Worm (Caenorhabditis elegans) whole organism, L1 larva: ENCODE data around the gene T16H12.2.

ENCODE experiments used
- C34B4.2 ChIP-seq: sonication (generic microtip); optimal IDR thresholded peaks from 2 replicates; lab custom pipeline; 2017; ENCODE audit warnings: mild to moderate bottlenecking, missing genetic modification characterization, missing compliant biosample characterization
- F16B12.6 ChIP-seq: fragments of 150-350 bp; optimal IDR thresholded peaks from 2 replicates; lab custom pipeline; 2014; ENCODE audit warnings: missing biosample characterization, missing genetic modification characterization
- ama-1 ChIP-seq: fragments of 150-350 bp; optimal IDR thresholded peaks from 2 replicates; lab custom pipeline; 2014
- blmp-1 ChIP-seq: fragments of 150-350 bp; optimal IDR thresholded peaks from 2 replicates; lab custom pipeline; 2014; ENCODE audit warnings: missing biosample characterization, missing genetic modification characterization
- ceh-82 ChIP-seq, 3 experiments: fragments of 150-350 bp in 1 of 3; sonication (generic microtip) in 2 of 3; optimal IDR thresholded peaks; 2 replicates each; lab custom pipeline; 2014 to 2017; ENCODE audit warnings: missing biosample characterization in 3 of 3, missing genetic modification characterization in 3 of 3
- dpl-1 ChIP-seq, 3 experiments: fragments of 150-350 bp in 2 of 3; sonication (generic microtip) in 1 of 3; optimal IDR thresholded peaks; 2 replicates each; lab custom pipeline; 2014 to 2017; ENCODE audit warnings: missing biosample characterization in 3 of 3, missing genetic modification characterization in 3 of 3, missing genetic modification reagents in 3 of 3
- efl-1 ChIP-seq, 4 experiments: fragments of 150-350 bp; optimal IDR thresholded peaks in 3 of 4; peaks in 1 of 4; 1 replicate in 1 of 4; 2 replicates in 3 of 4; lab custom pipeline; 2014; ENCODE audit warnings: missing biosample characterization in 2 of 4, missing genetic modification characterization in 2 of 4, missing genetic modification reagents in 2 of 4
- egl-13 ChIP-seq: sonication (generic microtip); optimal IDR thresholded peaks from 2 replicates; lab custom pipeline; 2016; ENCODE audit warnings: missing genotype, missing genetic modification reagents, missing genetic modification characterization, missing compliant biosample characterization
- elt-2 ChIP-seq: sonication (generic microtip); optimal IDR thresholded peaks from 2 replicates; lab custom pipeline; 2016; ENCODE audit warnings: missing genetic modification characterization, mild to moderate bottlenecking, inconsistent platforms, missing compliant biosample characterization, missing genetic modification reagents
- elt-3 ChIP-seq, 6 experiments: fragments of 150-350 bp in 1 of 6; sonication (generic microtip); optimal IDR thresholded peaks; 2 replicates each; lab custom pipeline; 2017 to 2018; ENCODE audit warnings: missing biosample characterization in 6 of 6, missing genetic modification characterization in 6 of 6, inconsistent platforms in 1 of 6
- fkh-10 ChIP-seq: sonication (generic microtip); optimal IDR thresholded peaks from 2 replicates; lab custom pipeline; 2017; ENCODE audit warnings: missing biosample characterization, missing genetic modification reagents, missing genetic modification characterization
- fkh-4 ChIP-seq: sonication (generic microtip); optimal IDR thresholded peaks from 2 replicates; lab custom pipeline; 2016; ENCODE audit warnings: missing compliant biosample characterization, missing genetic modification characterization, borderline replicate concordance
- fkh-8 ChIP-seq: sonication (generic microtip); optimal IDR thresholded peaks from 2 replicates; lab custom pipeline; 2016; ENCODE audit warnings: mild to moderate bottlenecking, missing genetic modification characterization, missing compliant biosample characterization
- hlh-17 ChIP-seq: fragments of 200-800 bp; sonication (Bioruptor generic); optimal IDR thresholded peaks from 2 replicates; lab custom pipeline; 2018; ENCODE audit warnings: missing genetic modification characterization, mild to moderate bottlenecking, missing compliant biosample characterization, moderate library complexity, borderline replicate concordance
- isw-1 ChIP-seq: fragments of 200-800 bp; sonication (Bioruptor generic); IDR thresholded peaks from 2 replicates; pipeline ENCODE4 v1.3.6; 2022; ENCODE audit warnings: missing genetic modification characterization, missing compliant biosample characterization
- lin-15B ChIP-seq: fragments of 150-350 bp; sonication (generic microtip); optimal IDR thresholded peaks from 3 replicates; lab custom pipeline; 2014; ENCODE audit warnings: missing biosample characterization, missing genetic modification characterization
- lin-35 ChIP-seq, 2 experiments: fragments of 150-350 bp; optimal IDR thresholded peaks; 2 replicates each; lab custom pipeline; 2014; ENCODE audit warnings: missing biosample characterization in 2 of 2, missing genetic modification characterization in 2 of 2, missing genetic modification reagents in 2 of 2
- lir-3 ChIP-seq: sonication (generic microtip); optimal IDR thresholded peaks from 2 replicates; lab custom pipeline; 2016; ENCODE audit warnings: mild to moderate bottlenecking, missing genetic modification characterization, moderate library complexity, missing compliant biosample characterization; ENCODE audit not compliant: poor library complexity
- mab-9 ChIP-seq: fragments of 200-800 bp; sonication (Bioruptor generic); IDR thresholded peaks from 2 replicates; pipeline ENCODE4 v1.3.6; 2022; ENCODE audit warnings: missing genetic modification reagents, missing genetic modification characterization, missing compliant biosample characterization
- mef-2 ChIP-seq: fragments of 150-350 bp; optimal IDR thresholded peaks from 2 replicates; lab custom pipeline; 2014; ENCODE audit warnings: missing biosample characterization, missing genetic modification characterization
- nhr-19 ChIP-seq: fragments of 200-800 bp; sonication (Bioruptor generic); conservative IDR thresholded peaks from 2 replicates; pipeline ENCODE4 v1.3.6; 2022; ENCODE audit warnings: missing genetic modification characterization, missing compliant biosample characterization
- nhr-71 ChIP-seq: sonication (generic microtip); optimal IDR thresholded peaks from 2 replicates; lab custom pipeline; 2016; ENCODE audit warnings: mild to moderate bottlenecking, missing genetic modification characterization, moderate library complexity, missing compliant biosample characterization
- nhr-84 ChIP-seq: sonication (generic microtip); optimal IDR thresholded peaks from 2 replicates; lab custom pipeline; 2017; ENCODE audit warnings: missing biosample characterization, missing genetic modification characterization
- nhr-85 ChIP-seq: sonication (generic microtip); peaks from one replicate; lab custom pipeline; 2016; ENCODE audit warnings: missing genetic modification characterization, inconsistent platforms, missing compliant biosample characterization
- nhr-90 ChIP-seq: sonication (generic microtip); optimal IDR thresholded peaks from 2 replicates; lab custom pipeline; 2016; ENCODE audit warnings: mild to moderate bottlenecking, missing genetic modification characterization, missing compliant biosample characterization; ENCODE audit not compliant: poor library complexity
- pax-3 ChIP-seq: fragments of 200-800 bp; sonication (Bioruptor generic); optimal IDR thresholded peaks from 2 replicates; lab custom pipeline; 2018; ENCODE audit warnings: mild to moderate bottlenecking, missing genetic modification characterization, moderate library complexity, missing compliant biosample characterization
- rnt-1 ChIP-seq: sonication (generic microtip); optimal IDR thresholded peaks from 2 replicates; lab custom pipeline; 2016; ENCODE audit warnings: mild to moderate bottlenecking, missing genetic modification characterization, moderate library complexity, missing compliant biosample characterization
- snpc-4 ChIP-seq: fragments of 150-350 bp; optimal IDR thresholded peaks from 2 replicates; lab custom pipeline; 2014; ENCODE audit warnings: missing biosample characterization, missing genetic modification characterization
- sptf-1 ChIP-seq: fragments of 150-350 bp; optimal IDR thresholded peaks from 2 replicates; lab custom pipeline; 2014; ENCODE audit warnings: missing biosample characterization, missing genetic modification characterization
- tbx-2 ChIP-seq: sonication (generic microtip); optimal IDR thresholded peaks from 2 replicates; lab custom pipeline; 2016; ENCODE audit warnings: missing genetic modification characterization, missing compliant biosample characterization
- xbp-1 ChIP-seq: sonication (generic microtip); optimal IDR thresholded peaks from 2 replicates; lab custom pipeline; 2016; ENCODE audit warnings: missing genetic modification characterization, missing compliant biosample characterization
- ztf-11 ChIP-seq, 2 experiments: sonication (generic microtip); optimal IDR thresholded peaks; 2 replicates each; lab custom pipeline; 2016 to 2017; ENCODE audit warnings: missing genetic modification characterization in 2 of 2, missing biosample characterization in 1 of 2, missing compliant biosample characterization in 1 of 2

Gene T16H12.2

DNA sequence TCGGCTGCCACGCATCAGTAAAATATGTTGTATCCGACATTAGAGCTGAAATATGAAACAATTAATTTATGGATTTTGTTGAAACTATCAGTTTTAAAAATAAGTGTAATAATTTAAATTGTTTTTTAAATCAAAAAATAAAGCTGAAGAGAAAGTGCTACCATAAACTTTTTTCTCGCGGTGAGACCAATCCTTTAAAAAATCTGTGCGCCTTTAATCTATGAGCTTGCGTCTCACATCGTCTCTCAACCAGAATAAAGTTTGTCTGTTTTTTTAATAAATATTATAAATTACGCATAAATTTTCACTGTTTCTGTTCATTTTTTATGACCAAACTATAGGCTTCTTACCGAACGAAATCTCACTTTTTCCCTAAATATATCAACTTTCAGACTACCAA is 2.8 kb upstream of the T16H12.2 start, which contains the start of gene T16H12.3:
Gene T16H12.3 (minus strand): TSS at position 51 of the 400 bp plus-strand sequence.
- TF ChIP-seq fkh-4 (tag; lab: Kevin White, UChicago) (no peak), mab-9 (GFP tag; lab: Robert Waterston, UW) (no peak), fkh-8 (no peak), dpl-1 (GFP tag; optimal IDR thresholded peaks at IDR 0.05; lab: Kevin White, UChicago) (no peak), isw-1 (GFP tag; lab: Robert Waterston, UW) (no peak), rnt-1 (tag; lab: Kevin White, UChicago) (no peak), ceh-82 (tag; optimal IDR thresholded peaks at IDR 0.05; lab: Kevin White, UChicago) (no peak), blmp-1 (tag; lab: Kevin White, UChicago) (no peak), mef-2 (tag; lab: Kevin White, UChicago) (no peak), fkh-10 (no peak), sptf-1 (tag; lab: Kevin White, UChicago) (no peak), elt-3 (tag; optimal IDR thresholded peaks at IDR 0.05; lab: Kevin White, UChicago) (no peak)
- TF ChIP-seq, all 84 proteins: peak for 0

DNA sequence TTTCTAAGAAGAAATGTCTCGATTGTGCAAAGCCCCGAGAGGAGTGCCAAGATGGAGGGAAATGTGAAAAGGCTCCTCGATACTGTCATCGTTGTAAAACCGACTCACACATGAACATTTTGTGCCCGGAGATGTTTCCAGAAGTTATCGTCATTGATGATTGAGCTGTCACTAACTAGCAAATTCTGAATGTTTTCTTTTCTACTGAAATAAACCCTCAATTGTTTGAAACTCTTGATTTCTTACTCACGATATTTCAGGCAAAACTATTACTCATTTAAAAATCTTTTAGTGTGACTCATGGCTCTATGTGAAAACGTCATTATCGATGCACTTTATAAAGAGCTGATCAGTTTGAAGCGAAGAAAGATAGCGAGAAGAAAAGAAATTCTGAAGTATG is 980 bp upstream of the T16H12.2 start, which contains the start of gene T16H12.13:
Gene T16H12.13 (plus strand): TSS at position 301 of the 400 bp plus-strand sequence.
- TF ChIP-seq efl-1 (optimal IDR thresholded peaks at IDR 0.05; lab: Kevin White, UChicago) (no peak), efl-1 (GFP tag; optimal IDR thresholded peaks at IDR 0.05 in 1 of 2; lab: Kevin White, UChicago) (peak in 1 of 2 experiments; percentile 63), ztf-11 (tag; optimal IDR thresholded peaks at IDR 0.05; lab: Kevin White, UChicago) (no peak)
- TF ChIP-seq, all 84 proteins: peak for 1

- TF ChIP-seq xbp-1 (tag; lab: Kevin White, UChicago) (no peak), egl-13 (tag; lab: Kevin White, UChicago) (no peak), efl-1 (optimal IDR thresholded peaks at IDR 0.05; lab: Kevin White, UChicago) (no peak), efl-1 (GFP tag; optimal IDR thresholded peaks at IDR 0.05 in 1 of 2; lab: Kevin White, UChicago) (no peak), nhr-19 (GFP tag; lab: Robert Waterston, UW) (no peak), C34B4.2 (tag; lab: Kevin White, UChicago) (no peak), snpc-4 (tag; lab: Kevin White, UChicago) (no peak), lir-3 (tag; lab: Kevin White, UChicago) (no peak), lin-35 (GFP tag; optimal IDR thresholded peaks at IDR 0.05; lab: Kevin White, UChicago) (no peak), ceh-82 (tag; optimal IDR thresholded peaks at IDR 0.05; lab: Kevin White, UChicago) (no peak), nhr-71 (no peak)
Observed at ce11 chrIII:10085574-10085973, 509 bp upstream of the T16H12.2 start.

DNA sequence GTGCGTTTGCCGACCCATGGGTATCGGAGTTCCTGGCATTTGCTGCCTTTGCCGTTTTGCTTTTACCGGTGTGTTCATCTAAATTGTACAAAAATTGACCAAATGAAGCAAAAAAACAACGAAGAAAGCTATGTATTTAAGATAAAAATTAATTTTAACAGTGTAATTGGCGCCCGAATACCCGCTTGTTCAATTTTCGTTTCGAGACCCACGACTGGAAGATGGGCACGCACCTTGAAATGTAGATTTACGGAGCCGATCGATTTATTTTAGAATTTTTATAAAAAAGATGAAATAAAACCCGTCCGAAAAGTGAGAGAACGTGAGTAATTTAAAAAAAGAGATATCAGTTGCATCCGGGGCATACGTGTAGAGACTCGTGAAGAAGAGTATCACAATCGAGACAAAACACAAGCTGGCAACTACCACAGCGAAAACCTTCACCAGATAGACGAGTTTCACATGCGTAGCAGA is 2.5 kb downstream of the T16H12.2 start, which contains the start of gene hal-2:
Gene hal-2 (minus strand): TSS at position 424 of the 474 bp plus-strand sequence.
- no peak for TF ChIP-seq F16B12.6 (tag; lab: Kevin White, UChicago)
- TF ChIP-seq dpl-1 (GFP tag; optimal IDR thresholded peaks at IDR 0.05; lab: Kevin White, UChicago), result no peak
- TF ChIP-seq lin-15B (tag; lab: Kevin White, UChicago), result no peak
- no peak for TF ChIP-seq elt-2 (tag; lab: Kevin White, UChicago)
- no peak for TF ChIP-seq ama-1 (lab: Kevin White, UChicago)
- TF ChIP-seq tbx-2 (tag; lab: Kevin White, UChicago), result no peak
- no peak for TF ChIP-seq hlh-17 (GFP tag; lab: Kevin White, UChicago)
- no peak for TF ChIP-seq nhr-84
- no peak for TF ChIP-seq pax-3 (tag; lab: Kevin White, UChicago)

- no peak for TF ChIP-seq nhr-90 (tag; lab: Kevin White, UChicago)
- TF ChIP-seq sptf-1 (tag; lab: Kevin White, UChicago), result no peak
- peak; percentile 4 for TF ChIP-seq nhr-85
- no peak for TF ChIP-seq lir-3 (tag; lab: Kevin White, UChicago)
- TF ChIP-seq, all 84 proteins: peak for 1
Observed at ce11 chrIII:10090685-10091084, 4.6 kb downstream of the T16H12.2 start, which contains the start of gene gtf-2H2C. TSS of gene gtf-2H2C (minus strand) at chrIII:10090785.
